Worm (Caenorhabditis elegans) whole organism, late embryonic: ENCODE results near the gene arrd-3.

Source experiments
- ama-1 ChIP-seq: fragments of 150-350 bp; optimal IDR thresholded peaks from 2 replicates; lab custom pipeline; 2014
- ceh-9 ChIP-seq: sonication (generic microtip); optimal IDR thresholded peaks from 2 replicates; lab custom pipeline; 2016; ENCODE audit warnings: mild to moderate bottlenecking, missing genetic modification characterization, inconsistent platforms, missing compliant biosample characterization
- npax-4 ChIP-seq: sonication (generic microtip); optimal IDR thresholded peaks from 2 replicates; lab custom pipeline; 2016; ENCODE audit warnings: missing genetic modification characterization, missing compliant biosample characterization
- ztf-16 ChIP-seq: sonication (generic microtip); optimal IDR thresholded peaks from 2 replicates; lab custom pipeline; 2017; ENCODE audit warnings: missing genetic modification characterization, missing compliant biosample characterization

DNA sequence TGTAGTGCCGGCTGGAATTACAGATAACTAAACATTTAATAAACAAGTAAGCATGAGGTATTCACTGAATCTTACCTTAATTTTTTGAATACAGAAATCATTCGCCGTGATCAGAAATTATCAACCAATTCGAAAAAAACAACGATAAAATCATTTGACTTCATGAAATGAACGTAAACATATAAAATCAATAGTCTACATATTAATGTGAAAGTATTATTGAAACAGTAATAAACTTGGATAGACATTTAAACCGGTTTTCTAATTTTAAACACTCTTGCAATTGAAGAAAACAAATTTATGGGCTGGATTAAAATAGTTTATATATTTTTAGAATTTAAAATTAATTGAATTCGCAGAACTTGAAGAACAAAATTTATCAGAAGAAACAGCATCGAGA, 29.5 kb downstream of the arrd-3 start, which contains the start of gene chil-16:
- TF ChIP-seq npax-4 (tag; lab: Kevin White, UChicago) (no peak), ceh-9 (tag; lab: Kevin White, UChicago) (no peak), ama-1 (lab: Kevin White, UChicago) (no peak), ztf-16 (tag; lab: Kevin White, UChicago) (no peak)
